Worm (Caenorhabditis elegans) whole organism, young adult: Measurements from ENCODE around the gene T23B12.5.

Source experiments
- B0019.2 ChIP-seq: fragments of 200-800 bp; sonication (Bioruptor generic); conservative IDR thresholded peaks from 2 replicates; pipeline ENCODE4 v1.3.6; 2022; ENCODE audit warnings: missing genetic modification reagents, missing genetic modification characterization, missing compliant biosample characterization
- B0261.1 ChIP-seq: sonication (generic microtip); optimal IDR thresholded peaks from 2 replicates; lab custom pipeline; 2016; ENCODE audit warnings: mild to moderate bottlenecking, missing genetic modification characterization, moderate library complexity, missing compliant biosample characterization
- B0336.3 ChIP-seq: fragments of 200-800 bp; sonication (Bioruptor generic); IDR thresholded peaks from 2 replicates; pipeline ENCODE4 v1.3.6; 2022; ENCODE audit warnings: missing genetic modification characterization, missing compliant biosample characterization
- C17E4.6 ChIP-seq: fragments of 200-800 bp; sonication (Bioruptor generic); IDR thresholded peaks from 2 replicates; pipeline ENCODE4 v1.3.6; 2022; ENCODE audit warnings: missing genetic modification reagents, missing genetic modification characterization, missing compliant biosample characterization
- F10E7.11 ChIP-seq: sonication (generic microtip); optimal IDR thresholded peaks from 2 replicates; lab custom pipeline; 2017; ENCODE audit warnings: mild to moderate bottlenecking, missing genetic modification characterization, moderate library complexity, missing compliant biosample characterization
- F23B12.7 ChIP-seq: sonication (generic microtip); optimal IDR thresholded peaks from 2 replicates; lab custom pipeline; 2017; ENCODE audit warnings: missing genetic modification characterization, mild to moderate bottlenecking, missing compliant biosample characterization, antibody characterized with exemption, moderate library complexity; ENCODE audit not compliant: insufficient read depth
- F33H1.4 ChIP-seq: fragments of 200-800 bp; sonication (Bioruptor generic); IDR thresholded peaks from 2 replicates; pipeline ENCODE4 v1.3.6; 2022; ENCODE audit warnings: missing genetic modification reagents, missing genetic modification characterization, missing compliant biosample characterization
- F37B4.10 ChIP-seq: fragments of 200-800 bp; sonication (Bioruptor generic); IDR thresholded peaks from 2 replicates; pipeline ENCODE4 v1.3.6; 2022; ENCODE audit warnings: missing genetic modification characterization, missing compliant biosample characterization
- F52B5.7 ChIP-seq: sonication (generic microtip); optimal IDR thresholded peaks from 2 replicates; lab custom pipeline; 2016; ENCODE audit warnings: mild to moderate bottlenecking, missing genetic modification characterization, missing compliant biosample characterization
- F57C9.4 ChIP-seq: sonication (generic microtip); optimal IDR thresholded peaks from 2 replicates; lab custom pipeline; 2017; ENCODE audit warnings: mild to moderate bottlenecking, missing genetic modification characterization, missing compliant biosample characterization
- Y56A3A.18 ChIP-seq: fragments of 200-800 bp; sonication (Bioruptor generic); IDR thresholded peaks from 2 replicates; pipeline ENCODE4 v1.3.6; 2022; ENCODE audit warnings: missing genetic modification reagents, missing genetic modification characterization, missing compliant biosample characterization
- Y67H2A.10 ChIP-seq: fragments of 200-800 bp; sonication (Bioruptor generic); conservative IDR thresholded peaks from 2 replicates; pipeline ENCODE4 v1.3.6; 2022; ENCODE audit warnings: missing genetic modification reagents, missing genetic modification characterization, missing compliant biosample characterization
- Y79H2A.3 ChIP-seq: fragments of 200-800 bp; sonication (Bioruptor generic); conservative IDR thresholded peaks from 2 replicates; pipeline ENCODE4 v1.3.6; 2022; ENCODE audit warnings: missing genetic modification reagents, missing genetic modification characterization, missing compliant biosample characterization
- ZK185.1 ChIP-seq: sonication (generic microtip); optimal IDR thresholded peaks from 2 replicates; lab custom pipeline; 2016; ENCODE audit warnings: mild to moderate bottlenecking, missing genetic modification characterization, missing compliant biosample characterization; ENCODE audit not compliant: poor library complexity, severe bottlenecking
- akir-1 ChIP-seq: fragments of 200-800 bp; sonication (Bioruptor generic); optimal IDR thresholded peaks from 2 replicates; lab custom pipeline; 2018; ENCODE audit warnings: mild to moderate bottlenecking, missing genetic modification characterization, moderate library complexity, missing compliant biosample characterization
- ama-1 ChIP-seq, 3 experiments: fragments of 150-350 bp in 1 of 3; sonication (generic microtip) in 2 of 3; optimal IDR thresholded peaks; 2 replicates each; lab custom pipeline; 2014 to 2018; ENCODE audit warnings: missing biosample characterization in 2 of 3, missing genetic modification characterization in 2 of 3, missing genetic modification reagents in 2 of 3
- aptf-2 ChIP-seq: fragments of 200-800 bp; sonication (Bioruptor generic); conservative IDR thresholded peaks from 2 replicates; pipeline ENCODE4 v1.3.6; 2022; ENCODE audit warnings: missing genetic modification reagents, missing genetic modification characterization, missing compliant biosample characterization
- attf-6 ChIP-seq: fragments of 200-800 bp; sonication (Bioruptor generic); IDR thresholded peaks from 2 replicates; pipeline ENCODE4 v1.3.6; 2022; ENCODE audit warnings: missing genetic modification reagents, missing genetic modification characterization, missing compliant biosample characterization
- cebp-1 ChIP-seq, 2 experiments: fragments of 200-800 bp in 1 of 2; sonication (Bioruptor generic) in 1 of 2; sonication (generic microtip) in 1 of 2; IDR thresholded peaks in 1 of 2; optimal IDR thresholded peaks in 1 of 2; 2 replicates each; pipeline versions ENCODE4 v1.3.6 to Lab custom; 2017 to 2022; ENCODE audit warnings: missing compliant biosample characterization in 2 of 2, missing genetic modification characterization in 2 of 2, mild to moderate bottlenecking in 1 of 2, missing genetic modification reagents in 1 of 2, moderate library complexity in 1 of 2
- cebp-2 ChIP-seq: fragments of 200-800 bp; sonication (Bioruptor generic); IDR thresholded peaks from 2 replicates; pipeline ENCODE4 v1.3.6; 2022; ENCODE audit warnings: missing genetic modification characterization, missing compliant biosample characterization
- ceh-100 ChIP-seq: fragments of 200-800 bp; sonication (Bioruptor generic); IDR thresholded peaks from 2 replicates; pipeline ENCODE4 v1.3.6; 2022; ENCODE audit warnings: missing genetic modification reagents, missing genetic modification characterization, missing compliant biosample characterization
- ceh-91 ChIP-seq: fragments of 200-800 bp; sonication (Bioruptor generic); IDR thresholded peaks from 2 replicates; pipeline ENCODE4 v1.3.6; 2022; ENCODE audit warnings: missing genetic modification reagents, missing genetic modification characterization, missing compliant biosample characterization
- dox-1 ChIP-seq: fragments of 200-800 bp; sonication (Bioruptor generic); IDR thresholded peaks from 2 replicates; pipeline ENCODE4 v1.3.6; 2022; ENCODE audit warnings: missing genetic modification reagents, missing genetic modification characterization, missing compliant biosample characterization
- egrh-3 ChIP-seq: fragments of 200-800 bp; sonication (Bioruptor generic); IDR thresholded peaks from 2 replicates; pipeline ENCODE4 v1.3.6; 2022; ENCODE audit warnings: missing genetic modification reagents, missing genetic modification characterization, missing compliant biosample characterization
- ets-4 ChIP-seq: fragments of 200-800 bp; sonication (Bioruptor generic); optimal IDR thresholded peaks from 2 replicates; lab custom pipeline; 2018; ENCODE audit warnings: mild to moderate bottlenecking, missing genetic modification characterization, missing compliant biosample characterization
- hlh-12 ChIP-seq: sonication (generic microtip); optimal IDR thresholded peaks from 2 replicates; lab custom pipeline; 2016; ENCODE audit warnings: missing genetic modification characterization, missing compliant biosample characterization
- hmg-20 ChIP-seq: fragments of 200-800 bp; sonication (Bioruptor generic); IDR thresholded peaks from 2 replicates; pipeline ENCODE4 v1.3.6; 2022; ENCODE audit warnings: missing genetic modification reagents, missing genetic modification characterization, missing compliant biosample characterization
- hrde-1 ChIP-seq: sonication (generic microtip); optimal IDR thresholded peaks from 2 replicates; lab custom pipeline; 2016; ENCODE audit warnings: missing genetic modification characterization, mild to moderate bottlenecking, missing compliant biosample characterization, moderate library complexity, missing genotype, missing genetic modification reagents, borderline replicate concordance
- lag-1 ChIP-seq: fragments of 200-800 bp; sonication (Bioruptor generic); IDR thresholded peaks from 2 replicates; pipeline ENCODE4 v1.3.6; 2022; ENCODE audit warnings: missing genetic modification reagents, missing genetic modification characterization, missing compliant biosample characterization
- let-607 ChIP-seq, 2 experiments: fragments of 200-800 bp in 1 of 2; sonication (Bioruptor generic) in 1 of 2; sonication (generic microtip) in 1 of 2; optimal IDR thresholded peaks; 2 replicates each; lab custom pipeline; 2016 to 2018; ENCODE audit warnings: mild to moderate bottlenecking in 2 of 2, missing compliant biosample characterization in 2 of 2, missing genetic modification characterization in 2 of 2, moderate library complexity in 2 of 2, missing genotype in 1 of 2
- lin-26 ChIP-seq: fragments of 200-800 bp; sonication (Bioruptor generic); IDR thresholded peaks from 2 replicates; pipeline ENCODE4 v1.3.6; 2022; ENCODE audit warnings: missing genetic modification reagents, missing genetic modification characterization, missing compliant biosample characterization
- lir-1 ChIP-seq: fragments of 200-800 bp; sonication (Bioruptor generic); conservative IDR thresholded peaks from 2 replicates; pipeline ENCODE4 v1.3.6; 2022; ENCODE audit warnings: missing genetic modification reagents, missing genetic modification characterization, missing compliant biosample characterization
- lsl-1 ChIP-seq: fragments of 200-800 bp; sonication (Bioruptor generic); optimal IDR thresholded peaks from 2 replicates; lab custom pipeline; 2018; ENCODE audit warnings: mild to moderate bottlenecking, missing genetic modification characterization, moderate library complexity, missing compliant biosample characterization
- madf-3 ChIP-seq: fragments of 200-800 bp; sonication (Bioruptor generic); IDR thresholded peaks from 2 replicates; pipeline ENCODE4 v1.3.6; 2022; ENCODE audit warnings: missing genetic modification reagents, missing genetic modification characterization, missing compliant biosample characterization
- mxl-1 ChIP-seq: sonication (generic microtip); optimal IDR thresholded peaks from 2 replicates; lab custom pipeline; 2016; ENCODE audit warnings: missing genetic modification characterization, missing compliant biosample characterization
- nfyb-1 ChIP-seq: fragments of 200-800 bp; sonication (Bioruptor generic); IDR thresholded peaks from 2 replicates; pipeline ENCODE4 v1.3.6; 2022; ENCODE audit warnings: missing genetic modification reagents, missing genetic modification characterization, missing compliant biosample characterization
- pha-4 ChIP-seq: fragments of 150-350 bp; sonication (generic microtip); optimal IDR thresholded peaks from 2 replicates; lab custom pipeline; 2014; ENCODE audit warnings: missing biosample characterization, missing genetic modification reagents, missing genetic modification characterization
- sdz-38 ChIP-seq: sonication (generic microtip); optimal IDR thresholded peaks from 2 replicates; lab custom pipeline; 2016; ENCODE audit warnings: missing genotype, missing genetic modification characterization, missing compliant biosample characterization
- snpc-1.3 ChIP-seq: sonication (generic microtip); optimal IDR thresholded peaks from 2 replicates; lab custom pipeline; 2017; ENCODE audit warnings: missing genetic modification characterization, mild to moderate bottlenecking, missing compliant biosample characterization, antibody characterized with exemption, moderate library complexity, missing genotype, missing genetic modification reagents; ENCODE audit not compliant: insufficient read depth
- tbx-9 ChIP-seq: sonication (generic microtip); optimal IDR thresholded peaks from 2 replicates; lab custom pipeline; 2016; ENCODE audit warnings: borderline replicate concordance, missing genetic modification characterization, inconsistent platforms, missing compliant biosample characterization
- ztf-22 ChIP-seq: fragments of 200-800 bp; sonication (Bioruptor generic); optimal IDR thresholded peaks from 2 replicates; lab custom pipeline; 2018; ENCODE audit warnings: mild to moderate bottlenecking, missing genetic modification characterization, moderate library complexity, missing compliant biosample characterization

The T23B12.5 gene

ce11 chrV:8415113-8415530, 32.7 kb downstream of the T23B12.5 start (continued):
- TF ChIP-seq F10E7.11 (tag; lab: Kevin White, UChicago) (peak; percentile 54), madf-3 (peak; percentile 86), hlh-12 (tag; lab: Kevin White, UChicago) (no peak), ets-4 (no peak), Y79H2A.3 (peak; percentile 94), ZK185.1 (tag; lab: Kevin White, UChicago) (no peak), Y56A3A.18 (GFP tag; lab: Robert Waterston, UW) (0 out of 2 replicates have a peak, but pooled peaks have one; percentile 62), sdz-38 (tag; lab: Kevin White, UChicago) (no peak), ceh-100 (GFP tag; lab: Robert Waterston, UW) (peak; percentile 56), cebp-1 (GFP tag; IDR thresholded peaks at IDR 0.05; lab: Robert Waterston, UW) (no peak), cebp-1 (tag; optimal IDR thresholded peaks at IDR 0.05; lab: Kevin White, UChicago) (peak; percentile 68), F33H1.4 (GFP tag; lab: Robert Waterston, UW) (peak; percentile 69)

ce11 chrV:8414036-8414728, 33.6 kb downstream of the T23B12.5 start, which contains the start of gene pos-1:
pos-1 (plus strand) TSS chrV:8414086.
- TF ChIP-seq aptf-2 (GFP tag; lab: Robert Waterston, UW) (no peak), C17E4.6 (GFP tag; lab: Robert Waterston, UW) (no peak), cebp-1 (GFP tag; IDR thresholded peaks at IDR 0.05; lab: Robert Waterston, UW) (no peak; the same call in 1 of the 2 replicates), cebp-1 (tag; optimal IDR thresholded peaks at IDR 0.05; lab: Kevin White, UChicago) (no peak), hmg-20 (GFP tag; lab: Robert Waterston, UW) (no peak), let-607 (tag; optimal IDR thresholded peaks at IDR 0.05; lab: Kevin White, UChicago) (no peak), B0261.1 (tag; lab: Kevin White, UChicago) (no peak), B0336.3 (no peak), ama-1 (optimal IDR thresholded peaks at IDR 0.05; lab: Kevin White, UChicago) (no peak), ama-1 (GFP tag; optimal IDR thresholded peaks at IDR 0.05; lab: Kevin White, UChicago) (no peak), lir-1 (GFP tag; lab: Robert Waterston, UW) (no peak), Y79H2A.3 (no peak), ceh-91 (GFP tag; lab: Robert Waterston, UW) (no peak), ztf-22 (GFP tag; lab: Kevin White, UChicago) (no peak), ets-4 (no peak)

ce11 chrV:8413432-8414021, 34.3 kb downstream of the T23B12.5 start, which contains the start of gene vha-18:
vha-18 (minus strand) TSS chrV:8413482.
- TF ChIP-seq hmg-20 (GFP tag; lab: Robert Waterston, UW) (no peak), F57C9.4 (tag; lab: Kevin White, UChicago) (no peak), lsl-1 (GFP tag; lab: Kevin White, UChicago) (peak; percentile 93), lin-26 (GFP tag; lab: Robert Waterston, UW) (no peak), B0019.2 (GFP tag; lab: Robert Waterston, UW) (peak; percentile 90), pha-4 (no peak), F37B4.10 (GFP tag; lab: Robert Waterston, UW) (no peak), dox-1 (GFP tag; lab: Robert Waterston, UW) (peak; percentile 92), tbx-9 (tag; lab: Kevin White, UChicago) (no peak), Y67H2A.10 (GFP tag; lab: Robert Waterston, UW) (no peak; the same call in 1 of the 2 replicates), lag-1 (GFP tag; lab: Robert Waterston, UW) (no peak), nfyb-1 (GFP tag; lab: Robert Waterston, UW) (no peak), egrh-3 (0 out of 2 replicates have a peak, but pooled peaks have one; percentile 9), F52B5.7 (tag; lab: Kevin White, UChicago) (no peak), sdz-38 (tag; lab: Kevin White, UChicago) (no peak), hrde-1 (tag; lab: Kevin White, UChicago) (peak; percentile 49), attf-6 (GFP tag; lab: Robert Waterston, UW) (peak; percentile 71), cebp-2 (GFP tag; lab: Robert Waterston, UW) (no peak), mxl-1 (no peak), F23B12.7 (no peak), hlh-12 (tag; lab: Kevin White, UChicago) (no peak), snpc-1.3 (peak; percentile 73), akir-1 (GFP tag; lab: Kevin White, UChicago) (no peak)
